Worm (Caenorhabditis elegans) whole organism, L4/young adult: ENCODE measurements around the gene cwp-1.

Experiments
- W03F9.2 ChIP-seq: fragments of 150-350 bp; optimal IDR thresholded peaks from 2 replicates; lab custom pipeline; 2014; ENCODE audit warnings: missing biosample characterization, missing genetic modification characterization
- dao-5 ChIP-seq: sonication (generic microtip); optimal IDR thresholded peaks from 2 replicates; lab custom pipeline; 2016; ENCODE audit warnings: missing genotype, missing genetic modification characterization, moderate library complexity, missing compliant biosample characterization
- him-1 ChIP-seq: sonication (generic microtip); optimal IDR thresholded peaks from 2 replicates; lab custom pipeline; 2016; ENCODE audit warnings: missing genotype, missing genetic modification reagents, missing genetic modification characterization, missing compliant biosample characterization

DNA sequence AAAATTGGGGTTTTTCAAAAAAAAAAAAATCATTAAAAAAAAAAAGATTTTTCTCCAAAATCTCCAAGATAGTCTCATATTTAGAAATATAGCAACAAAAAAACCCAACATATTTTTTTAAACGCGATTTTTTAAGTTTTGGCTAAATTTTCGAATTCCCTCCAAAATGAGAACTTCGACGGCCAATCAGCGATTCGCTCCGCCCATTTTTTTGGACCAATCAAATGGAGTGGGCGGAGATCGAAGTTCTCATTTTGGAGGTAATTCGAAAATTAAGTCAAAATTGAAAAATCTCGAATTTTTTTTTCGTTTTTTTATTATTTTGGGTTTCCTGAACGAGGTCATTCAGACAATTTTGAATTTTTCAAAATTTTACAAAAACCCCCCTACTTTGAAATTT lies 27.3 kb downstream of the cwp-1 start:
- TF ChIP-seq dao-5 (no peak), him-1 (no peak), W03F9.2 (no peak)
